Worm (Caenorhabditis elegans) whole organism, L1 larva: ENCODE data around the gene W02D7.6.
"Not testable (repeated sequence)": the region's sequence is repeated elsewhere in the genome, so short reads cannot be mapped to it uniquely, and the experiment has no call there.

ENCODE experiments used
- C04F5.9 ChIP-seq: sonication (generic microtip); optimal IDR thresholded peaks from 2 replicates; lab custom pipeline; 2016; ENCODE audit warnings: missing genetic modification characterization, missing compliant biosample characterization
- C16A3.4 ChIP-seq: fragments of 150-350 bp; optimal IDR thresholded peaks from 2 replicates; lab custom pipeline; 2014; ENCODE audit warnings: missing biosample characterization, missing genetic modification characterization
- C34B4.2 ChIP-seq: sonication (generic microtip); optimal IDR thresholded peaks from 2 replicates; lab custom pipeline; 2017; ENCODE audit warnings: mild to moderate bottlenecking, missing genetic modification characterization, missing compliant biosample characterization
- F16B12.6 ChIP-seq: fragments of 150-350 bp; optimal IDR thresholded peaks from 2 replicates; lab custom pipeline; 2014; ENCODE audit warnings: missing biosample characterization, missing genetic modification characterization
- Y116A8C.19 ChIP-seq: sonication (generic microtip); optimal IDR thresholded peaks from 2 replicates; lab custom pipeline; 2016; ENCODE audit warnings: missing compliant biosample characterization, missing genetic modification characterization, borderline replicate concordance
- aly-2 ChIP-seq: fragments of 150-350 bp; optimal IDR thresholded peaks from 2 replicates; lab custom pipeline; 2014; ENCODE audit warnings: missing biosample characterization, missing genetic modification characterization
- ama-1 ChIP-seq: fragments of 150-350 bp; optimal IDR thresholded peaks from 2 replicates; lab custom pipeline; 2014
- ceh-63 ChIP-seq: fragments of 200-800 bp; sonication (Bioruptor generic); optimal IDR thresholded peaks from 2 replicates; lab custom pipeline; 2018; ENCODE audit warnings: mild to moderate bottlenecking, missing genetic modification characterization, missing compliant biosample characterization
- ceh-82 ChIP-seq, 3 experiments: fragments of 150-350 bp in 1 of 3; sonication (generic microtip) in 2 of 3; optimal IDR thresholded peaks; 2 replicates each; lab custom pipeline; 2014 to 2017; ENCODE audit warnings: missing biosample characterization in 3 of 3, missing genetic modification characterization in 3 of 3
- ceh-88 ChIP-seq: fragments of 200-800 bp; sonication (Bioruptor generic); IDR thresholded peaks from 2 replicates; pipeline ENCODE4 v1.3.6; 2022; ENCODE audit warnings: missing genetic modification characterization, missing compliant biosample characterization
- ces-1 ChIP-seq: fragments of 150-350 bp; optimal IDR thresholded peaks from 2 replicates; lab custom pipeline; 2014; ENCODE audit warnings: missing biosample characterization, missing genetic modification reagents, missing genetic modification characterization
- dpl-1 ChIP-seq, 3 experiments: fragments of 150-350 bp in 2 of 3; sonication (generic microtip) in 1 of 3; optimal IDR thresholded peaks; 2 replicates each; lab custom pipeline; 2014 to 2017; ENCODE audit warnings: missing biosample characterization in 3 of 3, missing genetic modification characterization in 3 of 3, missing genetic modification reagents in 3 of 3
- dsc-1 ChIP-seq: sonication (generic microtip); optimal IDR thresholded peaks from 2 replicates; lab custom pipeline; 2016; ENCODE audit warnings: mild to moderate bottlenecking, missing genetic modification characterization, missing compliant biosample characterization
- efl-3 ChIP-seq: fragments of 200-800 bp; sonication (Bioruptor generic); optimal IDR thresholded peaks from 2 replicates; lab custom pipeline; 2018; ENCODE audit warnings: mild to moderate bottlenecking, missing genetic modification characterization, missing compliant biosample characterization
- egl-13 ChIP-seq: sonication (generic microtip); optimal IDR thresholded peaks from 2 replicates; lab custom pipeline; 2016; ENCODE audit warnings: missing genotype, missing genetic modification reagents, missing genetic modification characterization, missing compliant biosample characterization
- egl-27 ChIP-seq, 2 experiments: fragments of 150-350 bp in 1 of 2; sonication (generic microtip); optimal IDR thresholded peaks; 3 replicates each; lab custom pipeline; 2017 to 2018; ENCODE audit warnings: missing biosample characterization in 2 of 2, missing genetic modification characterization in 2 of 2, missing genetic modification reagents in 2 of 2
- elt-2 ChIP-seq: sonication (generic microtip); optimal IDR thresholded peaks from 2 replicates; lab custom pipeline; 2016; ENCODE audit warnings: missing genetic modification characterization, mild to moderate bottlenecking, inconsistent platforms, missing compliant biosample characterization, missing genetic modification reagents
- ets-5 ChIP-seq: fragments of 200-800 bp; sonication (Bioruptor generic); IDR thresholded peaks from 2 replicates; pipeline ENCODE4 v1.3.6; 2022; ENCODE audit warnings: missing genetic modification characterization, missing compliant biosample characterization
- fkh-10 ChIP-seq: sonication (generic microtip); optimal IDR thresholded peaks from 2 replicates; lab custom pipeline; 2017; ENCODE audit warnings: missing biosample characterization, missing genetic modification reagents, missing genetic modification characterization
- fkh-8 ChIP-seq: sonication (generic microtip); optimal IDR thresholded peaks from 2 replicates; lab custom pipeline; 2016; ENCODE audit warnings: mild to moderate bottlenecking, missing genetic modification characterization, missing compliant biosample characterization
- fos-1 ChIP-seq: fragments of 150-350 bp; optimal IDR thresholded peaks from 2 replicates; lab custom pipeline; 2014; ENCODE audit warnings: missing biosample characterization, missing genetic modification characterization
- hlh-17 ChIP-seq: fragments of 200-800 bp; sonication (Bioruptor generic); optimal IDR thresholded peaks from 2 replicates; lab custom pipeline; 2018; ENCODE audit warnings: missing genetic modification characterization, mild to moderate bottlenecking, missing compliant biosample characterization, moderate library complexity, borderline replicate concordance
- lin-14 ChIP-seq: fragments of 200-800 bp; sonication (Bioruptor generic); optimal IDR thresholded peaks from 2 replicates; lab custom pipeline; 2018; ENCODE audit warnings: mild to moderate bottlenecking, missing genetic modification characterization, moderate library complexity, missing compliant biosample characterization
- lin-15B ChIP-seq: fragments of 150-350 bp; sonication (generic microtip); optimal IDR thresholded peaks from 3 replicates; lab custom pipeline; 2014; ENCODE audit warnings: missing biosample characterization, missing genetic modification characterization
- lir-3 ChIP-seq: sonication (generic microtip); optimal IDR thresholded peaks from 2 replicates; lab custom pipeline; 2016; ENCODE audit warnings: mild to moderate bottlenecking, missing genetic modification characterization, moderate library complexity, missing compliant biosample characterization; ENCODE audit not compliant: poor library complexity
- lsy-2 ChIP-seq, 2 experiments: fragments of 150-350 bp; optimal IDR thresholded peaks; 2 replicates each; lab custom pipeline; 2014; ENCODE audit warnings: missing biosample characterization in 2 of 2, missing genetic modification characterization in 2 of 2
- mdl-1 ChIP-seq, 2 experiments: fragments of 150-350 bp; optimal IDR thresholded peaks; 2 replicates each; lab custom pipeline; 2014 to 2017; ENCODE audit warnings: missing biosample characterization in 2 of 2, missing genetic modification characterization in 2 of 2, inconsistent platforms in 1 of 2
- mef-2 ChIP-seq: fragments of 150-350 bp; optimal IDR thresholded peaks from 2 replicates; lab custom pipeline; 2014; ENCODE audit warnings: missing biosample characterization, missing genetic modification characterization
- mep-1 ChIP-seq: fragments of 150-350 bp; optimal IDR thresholded peaks from 2 replicates; lab custom pipeline; 2014; ENCODE audit warnings: missing biosample characterization, missing genetic modification characterization
- nhr-12 ChIP-seq: sonication (generic microtip); optimal IDR thresholded peaks from 2 replicates; lab custom pipeline; 2017; ENCODE audit warnings: missing biosample characterization, missing genetic modification characterization
- nhr-47 ChIP-seq: sonication (generic microtip); optimal IDR thresholded peaks from 2 replicates; lab custom pipeline; 2016; ENCODE audit warnings: mild to moderate bottlenecking, missing genetic modification characterization, moderate library complexity, missing compliant biosample characterization
- nhr-71 ChIP-seq: sonication (generic microtip); optimal IDR thresholded peaks from 2 replicates; lab custom pipeline; 2016; ENCODE audit warnings: mild to moderate bottlenecking, missing genetic modification characterization, moderate library complexity, missing compliant biosample characterization
- nhr-76 ChIP-seq: sonication (generic microtip); optimal IDR thresholded peaks from 2 replicates; lab custom pipeline; 2017; ENCODE audit warnings: missing biosample characterization, missing genetic modification characterization
- nhr-85 ChIP-seq: sonication (generic microtip); peaks from one replicate; lab custom pipeline; 2016; ENCODE audit warnings: missing genetic modification characterization, inconsistent platforms, missing compliant biosample characterization
- pag-3 ChIP-seq: sonication (generic microtip); optimal IDR thresholded peaks from 2 replicates; lab custom pipeline; 2017; ENCODE audit warnings: missing genetic modification characterization, mild to moderate bottlenecking, missing compliant biosample characterization, antibody characterized with exemption, borderline replicate concordance; ENCODE audit not compliant: insufficient read depth
- pax-3 ChIP-seq: fragments of 200-800 bp; sonication (Bioruptor generic); optimal IDR thresholded peaks from 2 replicates; lab custom pipeline; 2018; ENCODE audit warnings: mild to moderate bottlenecking, missing genetic modification characterization, moderate library complexity, missing compliant biosample characterization
- pqm-1 ChIP-seq: sonication (generic microtip); optimal IDR thresholded peaks from 3 replicates; lab custom pipeline; 2017; ENCODE audit warnings: missing biosample characterization, missing genetic modification characterization
- rnt-1 ChIP-seq: sonication (generic microtip); optimal IDR thresholded peaks from 2 replicates; lab custom pipeline; 2016; ENCODE audit warnings: mild to moderate bottlenecking, missing genetic modification characterization, moderate library complexity, missing compliant biosample characterization
- skn-1 ChIP-seq: fragments of 150-350 bp; optimal IDR thresholded peaks from 2 replicates; lab custom pipeline; 2014; ENCODE audit warnings: missing biosample characterization, missing genetic modification characterization
- snpc-4 ChIP-seq: fragments of 150-350 bp; optimal IDR thresholded peaks from 2 replicates; lab custom pipeline; 2014; ENCODE audit warnings: missing biosample characterization, missing genetic modification characterization
- sox-4 ChIP-seq: sonication (generic microtip); optimal IDR thresholded peaks from 2 replicates; lab custom pipeline; 2016; ENCODE audit warnings: missing genetic modification characterization, missing compliant biosample characterization
- tlp-1 ChIP-seq: fragments of 150-350 bp; optimal IDR thresholded peaks from 2 replicates; lab custom pipeline; 2014; ENCODE audit warnings: missing biosample characterization, missing genetic modification characterization
- unc-130 ChIP-seq: fragments of 150-350 bp; optimal IDR thresholded peaks from 2 replicates; lab custom pipeline; 2017; ENCODE audit warnings: missing biosample characterization, missing genetic modification characterization, inconsistent platforms
- unc-30 ChIP-seq: sonication (generic microtip); optimal IDR thresholded peaks from 2 replicates; lab custom pipeline; 2017; ENCODE audit warnings: missing biosample characterization, missing genetic modification characterization
- xbp-1 ChIP-seq: sonication (generic microtip); optimal IDR thresholded peaks from 2 replicates; lab custom pipeline; 2016; ENCODE audit warnings: missing genetic modification characterization, missing compliant biosample characterization
- zag-1 ChIP-seq: fragments of 150-350 bp; optimal IDR thresholded peaks from 2 replicates; lab custom pipeline; 2014; ENCODE audit warnings: missing biosample characterization, missing genetic modification characterization
- zip-4 ChIP-seq: fragments of 200-800 bp; sonication (Bioruptor generic); optimal IDR thresholded peaks from 2 replicates; lab custom pipeline; 2018; ENCODE audit warnings: mild to moderate bottlenecking, missing genetic modification characterization, moderate library complexity, missing compliant biosample characterization

The W02D7.6 gene

ce11 chrV:8345436-8345835, 44.1 kb upstream of the W02D7.6 start, which contains the start of gene C08D8.1:
C08D8.1 (plus strand) TSS chrV:8345759.
- TF ChIP-seq C04F5.9 (tag; lab: Kevin White, UChicago) (no peak), elt-2 (tag; lab: Kevin White, UChicago) (no peak), F16B12.6 (no peak), ceh-88 (GFP tag; lab: Robert Waterston, UW) (no peak), nhr-85 (no peak)

ce11 chrV:8342416-8342815, 41.1 kb upstream of the W02D7.6 start:
- TF ChIP-seq nhr-47 (peak; percentile 44), nhr-85 (no peak), hlh-17 (GFP tag; lab: Kevin White, UChicago) (no peak), sox-4 (tag; lab: Kevin White, UChicago) (peak; percentile 8), fkh-8 (tag; lab: Kevin White, UChicago) (peak; percentile 38), dsc-1 (tag; lab: Kevin White, UChicago) (peak; percentile 95), Y116A8C.19 (no peak), tlp-1 (tag; lab: Kevin White, UChicago) (no peak), lin-15B (tag; lab: Kevin White, UChicago) (no peak), mep-1 (tag; lab: Kevin White, UChicago) (no peak), pqm-1 (tag; lab: Kevin White, UChicago) (no peak), ets-5 (GFP tag; lab: Robert Waterston, UW) (no peak), mef-2 (tag; lab: Kevin White, UChicago) (no peak), zip-4 (GFP tag; lab: Kevin White, UChicago) (no peak), pax-3 (tag; lab: Kevin White, UChicago) (peak; percentile 58), fkh-10 (no peak), nhr-12 (no peak), nhr-71 (tag; lab: Kevin White, UChicago) (no peak), lsy-2 (tag; optimal IDR thresholded peaks at IDR 0.05; lab: Kevin White, UChicago) (no peak), ceh-82 (tag; optimal IDR thresholded peaks at IDR 0.05; lab: Kevin White, UChicago) (no peak), egl-13 (tag; lab: Kevin White, UChicago) (peak; percentile 65), lir-3 (no peak), C16A3.4 (tag; lab: Kevin White, UChicago) (no peak)

ce11 chrV:8340924-8341323, 39.6 kb upstream of the W02D7.6 start, which contains the start of gene C08D8.7:
C08D8.7 (plus strand) TSS chrV:8341224.
- TF ChIP-seq egl-27 (tag; optimal IDR thresholded peaks at IDR 0.05; lab: Kevin White, UChicago); aly-2 (tag; lab: Kevin White, UChicago); nhr-76 (tag; lab: Kevin White, UChicago): not testable (repeated sequence)

ce11 chrV:8335620-8336019, 34.3 kb upstream of the W02D7.6 start:
- TF ChIP-seq unc-30 (tag; lab: Kevin White, UChicago) (no peak), xbp-1 (tag; lab: Kevin White, UChicago) (no peak), dpl-1 (GFP tag; optimal IDR thresholded peaks at IDR 0.05; lab: Kevin White, UChicago) (no peak), lin-14 (GFP tag; lab: Kevin White, UChicago) (peak; percentile 50), ces-1 (GFP tag; lab: Kevin White, UChicago) (no peak), ets-5 (GFP tag; lab: Robert Waterston, UW) (no peak), C34B4.2 (tag; lab: Kevin White, UChicago) (no peak), elt-2 (tag; lab: Kevin White, UChicago) (no peak), lsy-2 (tag; optimal IDR thresholded peaks at IDR 0.05; lab: Kevin White, UChicago) (peak in 1 of 2 experiments; percentile 14), efl-3 (GFP tag; lab: Kevin White, UChicago) (no peak), snpc-4 (tag; lab: Kevin White, UChicago) (peak; percentile 26), mef-2 (tag; lab: Kevin White, UChicago) (no peak), ama-1 (lab: Kevin White, UChicago) (no peak), nhr-12 (no peak), rnt-1 (tag; lab: Kevin White, UChicago) (peak; percentile 54), skn-1 (peak; percentile 12), fkh-8 (tag; lab: Kevin White, UChicago) (no peak), F16B12.6 (no peak), unc-130 (tag; lab: Kevin White, UChicago) (peak; percentile 41), zag-1 (tag; lab: Kevin White, UChicago) (no peak), zip-4 (GFP tag; lab: Kevin White, UChicago) (no peak), aly-2 (tag; lab: Kevin White, UChicago) (no peak), mdl-1 (tag; optimal IDR thresholded peaks at IDR 0.05; lab: Kevin White, UChicago) (no peak), nhr-47 (no peak), fos-1 (tag; lab: Kevin White, UChicago) (no peak), pag-3 (tag; lab: Kevin White, UChicago) (peak; percentile 33), ceh-63 (GFP tag; lab: Kevin White, UChicago) (no peak)
